Fruit fly (Drosophila melanogaster) whole organism, prepupa: ENCODE measurements around the gene rt.

Source experiments
- Blimp-1 ChIP-seq: fragments of 200-800 bp; sonication (Bioruptor generic); optimal IDR thresholded peaks from 3 replicates; lab custom pipeline; 2017; ENCODE audit warnings: missing biosample characterization, missing genetic modification characterization, mild to moderate bottlenecking, moderate library complexity, missing genetic modification reagents
- CG10631 ChIP-seq: fragments of 200-800 bp; sonication (Bioruptor generic); optimal IDR thresholded peaks from 2 replicates; lab custom pipeline; 2016; ENCODE audit warnings: missing biosample characterization, missing genetic modification characterization
- CG10669 ChIP-seq: fragments of 200-800 bp; sonication (Bioruptor generic); optimal IDR thresholded peaks from 3 replicates; lab custom pipeline; 2018; ENCODE audit warnings: missing biosample characterization, mild to moderate bottlenecking, missing genetic modification characterization, moderate library complexity
- CG11294 ChIP-seq: fragments of 200-800 bp; sonication (Bioruptor generic); IDR thresholded peaks from 2 replicates; pipeline ENCODE4 v1.3.6; 2022; ENCODE audit warnings: missing biosample characterization, missing genetic modification characterization
- CG11762 ChIP-seq: fragments of 200-800 bp; sonication (Bioruptor generic); optimal IDR thresholded peaks from 3 replicates; lab custom pipeline; 2016; ENCODE audit warnings: missing biosample characterization, missing genetic modification characterization; ENCODE audit not compliant: insufficient read depth
- CG11902 ChIP-seq: fragments of 200-800 bp; sonication (Bioruptor generic); optimal IDR thresholded peaks from 3 replicates; lab custom pipeline; 2016; ENCODE audit warnings: missing biosample characterization, missing genetic modification characterization
- CG15336 ChIP-seq: fragments of 200-800 bp; sonication (Bioruptor generic); IDR thresholded peaks from 2 replicates; pipeline ENCODE4 v1.3.6; 2022; ENCODE audit warnings: missing biosample characterization, missing genetic modification characterization
- CG1621 ChIP-seq: fragments of 200-800 bp; sonication (Bioruptor generic); optimal IDR thresholded peaks from 3 replicates; lab custom pipeline; 2018; ENCODE audit warnings: missing biosample characterization, mild to moderate bottlenecking, missing genetic modification characterization
- CG16779 ChIP-seq: fragments of 200-800 bp; sonication (Bioruptor generic); optimal IDR thresholded peaks from 3 replicates; lab custom pipeline; 2017; ENCODE audit warnings: missing biosample characterization, mild to moderate bottlenecking, missing genetic modification characterization
- CG3032 ChIP-seq: fragments of 200-800 bp; optimal IDR thresholded peaks from 2 replicates; lab custom pipeline; 2019; ENCODE audit warnings: missing biosample characterization, mild to moderate bottlenecking, missing genetic modification characterization, moderate library complexity
- CG31627 ChIP-seq: fragments of 200-800 bp; sonication (Bioruptor generic); optimal IDR thresholded peaks from 3 replicates; lab custom pipeline; 2016; ENCODE audit warnings: missing biosample characterization, missing genetic modification characterization
- CG32006 ChIP-seq: fragments of 200-800 bp; sonication (Bioruptor generic); optimal IDR thresholded peaks from 3 replicates; lab custom pipeline; 2017; ENCODE audit warnings: missing biosample characterization, mild to moderate bottlenecking, missing genetic modification characterization
- CG34406 ChIP-seq: fragments of 200-800 bp; sonication (Bioruptor generic); optimal IDR thresholded peaks from 3 replicates; lab custom pipeline; 2016; ENCODE audit warnings: missing biosample characterization, missing genetic modification characterization
- CG3919 ChIP-seq: fragments of 200-800 bp; sonication (Bioruptor generic); optimal IDR thresholded peaks from 3 replicates; lab custom pipeline; 2016; ENCODE audit warnings: missing biosample characterization, missing genetic modification characterization
- CG6163 ChIP-seq: fragments of 200-800 bp; sonication (Bioruptor generic); IDR thresholded peaks from 3 replicates; pipeline ENCODE4 v1.3.6; 2022; ENCODE audit warnings: missing biosample characterization, missing genetic modification characterization
- CG6276 ChIP-seq: fragments of 200-800 bp; sonication (Bioruptor generic); optimal IDR thresholded peaks from 2 replicates; lab custom pipeline; 2017; ENCODE audit warnings: missing biosample characterization, mild to moderate bottlenecking, missing genetic modification characterization
- CG6808 ChIP-seq: fragments of 200-800 bp; sonication (Bioruptor generic); optimal IDR thresholded peaks from 3 replicates; lab custom pipeline; 2017; ENCODE audit warnings: missing biosample characterization, missing genetic modification characterization, mild to moderate bottlenecking, moderate library complexity, missing genetic modification reagents
- CG6854 ChIP-seq: fragments of 200-800 bp; sonication (Bioruptor generic); optimal IDR thresholded peaks from 2 replicates; lab custom pipeline; 2017; ENCODE audit warnings: missing biosample characterization, mild to moderate bottlenecking, missing genetic modification characterization
- CG7368 ChIP-seq: fragments of 200-800 bp; sonication (Bioruptor generic); optimal IDR thresholded peaks from 3 replicates; lab custom pipeline; 2016; ENCODE audit warnings: missing biosample characterization, missing genetic modification characterization
- CG8119 ChIP-seq: fragments of 200-800 bp; sonication (Bioruptor generic); IDR thresholded peaks from 3 replicates; pipeline ENCODE4 v1.3.6; 2022; ENCODE audit warnings: missing biosample characterization, missing genetic modification characterization
- CG8632 ChIP-seq: fragments of 200-800 bp; sonication (Bioruptor generic); optimal IDR thresholded peaks from 3 replicates; lab custom pipeline; 2016; ENCODE audit warnings: missing biosample characterization, missing genetic modification characterization
- CG9139 ChIP-seq: fragments of 200-800 bp; sonication (Bioruptor generic); optimal IDR thresholded peaks from 3 replicates; lab custom pipeline; 2017; ENCODE audit warnings: missing biosample characterization, mild to moderate bottlenecking, missing genetic modification characterization
- Eip75B ChIP-seq: fragments of 200-800 bp; sonication (Bioruptor generic); optimal IDR thresholded peaks from 3 replicates; lab custom pipeline; 2016; ENCODE audit warnings: missing biosample characterization, missing genetic modification characterization
- Eip78C ChIP-seq: fragments of 200-800 bp; sonication (Bioruptor generic); peaks from one replicate; lab custom pipeline; 2016; ENCODE audit warnings: missing biosample characterization, missing genetic modification characterization
- Eip93F ChIP-seq: fragments of 200-800 bp; sonication (Bioruptor generic); optimal IDR thresholded peaks from 2 replicates; lab custom pipeline; 2016; ENCODE audit warnings: missing biosample characterization, mild to moderate bottlenecking, missing genetic modification characterization
- Ets21C ChIP-seq: fragments of 200-800 bp; sonication (Bioruptor generic); optimal IDR thresholded peaks from 3 replicates; lab custom pipeline; 2016; ENCODE audit warnings: missing biosample characterization, missing genetic modification characterization
- Ets96B ChIP-seq: fragments of 200-800 bp; optimal IDR thresholded peaks from 2 replicates; lab custom pipeline; 2019; ENCODE audit warnings: missing biosample characterization, mild to moderate bottlenecking, missing genetic modification characterization, moderate library complexity
- Gug ChIP-seq: fragments of 200-800 bp; sonication (Bioruptor generic); IDR thresholded peaks from 2 replicates; pipeline ENCODE4 v1.3.6; 2022; ENCODE audit warnings: missing biosample characterization, missing genetic modification characterization
- Hr38 ChIP-seq: sonication (Bioruptor generic); optimal IDR thresholded peaks from 2 replicates; lab custom pipeline; 2016; ENCODE audit warnings: missing biosample characterization, missing genetic modification characterization
- Hr39 ChIP-seq: fragments of 200-800 bp; sonication (Bioruptor generic); optimal IDR thresholded peaks from 2 replicates; lab custom pipeline; 2016; ENCODE audit warnings: missing biosample characterization, missing genetic modification characterization
- Hr4 ChIP-seq: fragments of 200-800 bp; sonication (Bioruptor generic); optimal IDR thresholded peaks from 3 replicates; lab custom pipeline; 2016; ENCODE audit warnings: missing biosample characterization, missing genetic modification characterization
- Lpt ChIP-seq: fragments of 200-800 bp; sonication (Bioruptor generic); optimal IDR thresholded peaks from 3 replicates; lab custom pipeline; 2016; ENCODE audit warnings: missing biosample characterization, missing genetic modification characterization
- Met ChIP-seq: fragments of 200-800 bp; sonication (Bioruptor generic); optimal IDR thresholded peaks from 3 replicates; lab custom pipeline; 2016; ENCODE audit warnings: missing biosample characterization, missing genetic modification characterization
- OdsH ChIP-seq: fragments of 200-800 bp; sonication (Bioruptor generic); optimal IDR thresholded peaks from 3 replicates; lab custom pipeline; 2016; ENCODE audit warnings: missing biosample characterization, missing genetic modification characterization
- Sox102F ChIP-seq: fragments of 200-800 bp; sonication (Bioruptor generic); optimal IDR thresholded peaks from 2 replicates; lab custom pipeline; 2016; ENCODE audit warnings: missing biosample characterization, mild to moderate bottlenecking, missing genetic modification characterization
- Sox15 ChIP-seq: fragments of 200-800 bp; sonication (Bioruptor generic); optimal IDR thresholded peaks from 3 replicates; lab custom pipeline; 2016; ENCODE audit warnings: missing biosample characterization, missing genetic modification characterization
- acj6 ChIP-seq: fragments of 200-800 bp; sonication (Bioruptor generic); optimal IDR thresholded peaks from 3 replicates; lab custom pipeline; 2016; ENCODE audit warnings: missing biosample characterization, missing genetic modification characterization
- cyc ChIP-seq: fragments of 200-800 bp; sonication (Bioruptor generic); optimal IDR thresholded peaks from 3 replicates; lab custom pipeline; 2016; ENCODE audit warnings: missing biosample characterization, missing genetic modification characterization
- dac ChIP-seq: fragments of 200-800 bp; sonication (Bioruptor generic); optimal IDR thresholded peaks from 2 replicates; lab custom pipeline; 2017; ENCODE audit warnings: missing biosample characterization, mild to moderate bottlenecking, missing genetic modification characterization
- dsx ChIP-seq: fragments of 200-800 bp; optimal IDR thresholded peaks from 3 replicates; lab custom pipeline; 2019; ENCODE audit warnings: missing biosample characterization, mild to moderate bottlenecking, missing genetic modification characterization, moderate library complexity; ENCODE audit not compliant: poor library complexity, severe bottlenecking
- eg ChIP-seq: fragments of 200-800 bp; sonication (Bioruptor generic); IDR thresholded peaks from 3 replicates; pipeline ENCODE4 v1.3.6; 2022; ENCODE audit warnings: missing biosample characterization, missing genetic modification characterization
- esn ChIP-seq: fragments of 200-800 bp; sonication (Bioruptor generic); optimal IDR thresholded peaks from 2 replicates; lab custom pipeline; 2016; ENCODE audit warnings: missing biosample characterization, mild to moderate bottlenecking, missing genetic modification characterization, moderate library complexity
- fd59A ChIP-seq: fragments of 200-800 bp; sonication (Bioruptor generic); optimal IDR thresholded peaks from 2 replicates; lab custom pipeline; 2017; ENCODE audit warnings: missing biosample characterization, mild to moderate bottlenecking, missing genetic modification characterization, missing genetic modification reagents
- fd85E ChIP-seq: fragments of 200-800 bp; sonication (Bioruptor generic); optimal IDR thresholded peaks from 3 replicates; lab custom pipeline; 2016; ENCODE audit warnings: missing biosample characterization, missing genetic modification characterization
- fkh ChIP-seq: fragments of 200-800 bp; sonication (Bioruptor generic); optimal IDR thresholded peaks from 3 replicates; lab custom pipeline; 2017; ENCODE audit warnings: missing biosample characterization, mild to moderate bottlenecking, missing genetic modification characterization, moderate library complexity
- lz ChIP-seq: fragments of 200-800 bp; sonication (Bioruptor generic); optimal IDR thresholded peaks from 3 replicates; lab custom pipeline; 2016; ENCODE audit warnings: missing biosample characterization, missing genetic modification characterization
- net ChIP-seq: fragments of 200-800 bp; sonication (Bioruptor generic); optimal IDR thresholded peaks from 3 replicates; lab custom pipeline; 2016; ENCODE audit warnings: missing biosample characterization, missing genetic modification characterization
- salr ChIP-seq, 2 experiments: fragments of 200-800 bp; sonication (Bioruptor generic); optimal IDR thresholded peaks; 3 replicates each; lab custom pipeline; 2016 to 2018; ENCODE audit warnings: missing biosample characterization in 2 of 2, missing genetic modification characterization in 2 of 2, mild to moderate bottlenecking in 1 of 2
- spab ChIP-seq: fragments of 200-800 bp; sonication (Bioruptor generic); optimal IDR thresholded peaks from 2 replicates; lab custom pipeline; 2017; ENCODE audit warnings: missing biosample characterization, mild to moderate bottlenecking, missing genetic modification characterization, missing genetic modification reagents
- ss ChIP-seq, 2 experiments: fragments of 200-800 bp; sonication (Bioruptor generic); optimal IDR thresholded peaks; 2 replicates in 1 of 2; 3 replicates in 1 of 2; lab custom pipeline; 2017 to 2018; ENCODE audit warnings: mild to moderate bottlenecking in 2 of 2, missing biosample characterization in 2 of 2, missing genetic modification characterization in 2 of 2, moderate library complexity in 1 of 2
- svp ChIP-seq: fragments of 200-800 bp; sonication (Bioruptor generic); peaks from one replicate; lab custom pipeline; 2016; ENCODE audit warnings: missing biosample characterization, missing genetic modification characterization
- topi ChIP-seq: fragments of 200-800 bp; sonication (Bioruptor generic); optimal IDR thresholded peaks from 3 replicates; lab custom pipeline; 2016; ENCODE audit warnings: missing biosample characterization, missing genetic modification characterization

rt gene

dm6 chr3L:11554338-11554737 lies 33.2 kb downstream of the rt start:
- TF ChIP-seq CG11902 (GFP tag; lab: Kevin White, UChicago) (peak; percentile 1), Hr4 (GFP tag; lab: Kevin White, UChicago) (peak; percentile 69), CG6276 (peak; percentile 54), CG6808 (GFP tag; lab: Kevin White, UChicago) (peak; percentile 45), spab (GFP tag; lab: Kevin White, UChicago) (peak; percentile 49), fd59A (peak; percentile 39), CG31627 (GFP tag; lab: Kevin White, UChicago) (peak; percentile 70), dsx (GFP tag; lab: Kevin White, UChicago) (peak; percentile 68), CG9139 (GFP tag; lab: Kevin White, UChicago) (peak; percentile 35), Lpt (GFP tag; lab: Kevin White, UChicago) (peak; percentile 36), Hr38 (GFP tag; lab: Kevin White, UChicago) (no peak), acj6 (peak; percentile 68), net (GFP tag; lab: Kevin White, UChicago) (peak; percentile 63), Met (GFP tag; lab: Kevin White, UChicago) (peak; percentile 69), CG8632 (peak; percentile 42), OdsH (GFP tag; lab: Kevin White, UChicago) (peak; percentile 61), CG32006 (GFP tag; lab: Kevin White, UChicago) (peak; percentile 76), Ets21C (GFP tag; lab: Kevin White, UChicago) (peak; percentile 25), CG6854 (GFP tag; lab: Kevin White, UChicago) (no peak), CG10669 (GFP tag; lab: Kevin White, UChicago) (peak; percentile 78), eg (GFP tag; lab: Robert Waterston, UW) (peak; percentile 85), svp (GFP tag; lab: Kevin White, UChicago) (peak; percentile 82), CG8119 (GFP tag; lab: Robert Waterston, UW) (peak; percentile 64; the same call in 2 of the 3 replicates), CG1621 (peak; percentile 47), CG16779 (tag; lab: Kevin White, UChicago) (no peak), ss (GFP tag; optimal IDR thresholded peaks at IDR 0.05; lab: Kevin White, UChicago) (peak; percentile 72 to 73), Ets96B (tag; lab: Kevin White, UChicago) (peak; percentile 70), fd85E (no peak), Sox102F (GFP tag; lab: Kevin White, UChicago) (peak; percentile 69), Blimp-1 (GFP tag; lab: Kevin White, UChicago) (no peak), CG34406 (GFP tag; lab: Kevin White, UChicago) (peak; percentile 25), Sox15 (GFP tag; lab: Kevin White, UChicago) (peak; percentile 29), topi (GFP tag; lab: Kevin White, UChicago) (peak; percentile 69), Eip78C (GFP tag; lab: Kevin White, UChicago) (peak; percentile 89), CG3919 (GFP tag; lab: Kevin White, UChicago) (peak; percentile 76), Gug (GFP tag; lab: Robert Waterston, UW) (no peak), cyc (GFP tag; lab: Kevin White, UChicago) (peak; percentile 53), dac (peak; percentile 21), Eip93F (GFP tag; lab: Kevin White, UChicago) (no peak), CG3032 (peak; percentile 61), fkh (peak; percentile 54), esn (GFP tag; lab: Kevin White, UChicago) (peak; percentile 67), CG7368 (GFP tag; lab: Kevin White, UChicago) (peak; percentile 29), CG15336 (GFP tag; lab: Robert Waterston, UW) (peak; percentile 77), Hr39 (peak; percentile 65), lz (GFP tag; lab: Kevin White, UChicago) (peak; percentile 57), CG11762 (GFP tag; lab: Kevin White, UChicago) (peak; percentile 35), CG6163 (peak; percentile 76), salr (GFP tag; optimal IDR thresholded peaks at IDR 0.05; lab: Kevin White, UChicago) (peak; percentile 13 to 57), CG11294 (GFP tag; lab: Robert Waterston, UW) (peak; percentile 65), CG10631 (GFP tag; lab: Kevin White, UChicago) (peak; percentile 65), Eip75B (GFP tag; lab: Kevin White, UChicago) (peak; percentile 71)
